Worm (Caenorhabditis elegans): Measurements from ENCODE around the gene W03G11.4.
A peak's percentile ranks its signal among the peaks of the same experiment; 100 is the strongest.

DNA sequence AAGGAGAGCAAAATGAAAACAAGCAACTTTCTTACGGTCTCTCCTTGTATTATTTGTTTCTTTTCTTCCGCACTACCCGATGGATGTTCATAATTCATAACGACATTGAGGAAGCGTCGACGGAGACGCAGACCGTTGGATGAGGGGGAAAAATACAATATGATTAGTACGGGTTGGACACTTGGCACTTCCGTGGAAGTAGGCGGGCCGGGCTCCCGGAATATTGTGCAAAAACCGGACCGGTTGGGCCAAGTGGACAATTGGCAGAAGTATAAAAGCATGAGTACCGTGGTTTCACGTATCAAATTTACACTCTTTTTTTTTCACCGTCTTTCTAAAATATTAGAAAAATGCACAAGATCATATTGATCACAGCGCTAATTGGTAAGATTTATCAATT is 49.6 kb upstream of the W03G11.4 start, which contains the start of gene M153.3:
- TF ChIP-seq ztf-23 (GFP tag; IDR thresholded peaks at IDR 0.05), result no peak
- TF ChIP-seq ztf-29 (GFP tag; IDR thresholded peaks at IDR 0.05), result no peak
- TF ChIP-seq cog-1 (tag; optimal IDR thresholded peaks at IDR 0.05), result no peak
- TF ChIP-seq flt-1 (GFP tag; IDR thresholded peaks at IDR 0.05), result no peak
- TF ChIP-seq ref-1 (GFP tag; conservative IDR thresholded peaks at IDR 0.05), result 0 out of 2 replicates have a peak, but pooled peaks have one; percentile 26
